Fruit fly (Drosophila melanogaster): ENCODE results near the gene Neu2.

DNA sequence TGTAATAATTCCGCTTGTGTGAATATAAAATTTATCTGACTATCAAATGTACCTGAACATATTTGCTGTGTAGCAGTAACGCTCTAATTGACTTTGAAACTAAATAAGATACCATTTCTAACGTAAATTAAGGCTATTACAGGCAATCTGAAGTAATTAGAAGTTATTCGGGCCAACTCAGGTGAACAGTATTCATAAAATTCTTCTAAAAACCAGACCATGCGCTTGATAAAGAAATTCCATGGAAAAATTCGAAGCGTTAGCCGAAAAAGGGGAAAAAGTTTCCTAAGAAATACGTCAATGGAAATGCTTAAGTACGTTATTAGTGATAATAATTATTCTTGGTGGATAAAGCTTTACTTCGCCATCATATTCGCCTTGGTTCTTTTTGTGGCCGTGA is 44.0 kb upstream of the Neu2 start, which contains the start of gene ppk5:
- TF ChIP-seq OdsH (GFP tag; optimal IDR thresholded peaks at IDR 0.05) = no peak
- no peak for TF ChIP-seq CG8319 (GFP tag; optimal IDR thresholded peaks at IDR 0.05)
- TF ChIP-seq CG6808 (GFP tag; optimal IDR thresholded peaks at IDR 0.05) = no peak
- no peak for TF ChIP-seq CG6792 (GFP tag; optimal IDR thresholded peaks at IDR 0.05)
- TF ChIP-seq esn (GFP tag; optimal IDR thresholded peaks at IDR 0.05) = no peak
- TF ChIP-seq Sox102F (GFP tag; optimal IDR thresholded peaks at IDR 0.05) = no peak
- TF ChIP-seq fd85E (GFP tag; optimal IDR thresholded peaks at IDR 0.05) = no peak
- no peak for TF ChIP-seq Gug (GFP tag; IDR thresholded peaks at IDR 0.05)
- no peak for TF ChIP-seq CG34406 (GFP tag; optimal IDR thresholded peaks at IDR 0.05)
- TF ChIP-seq CG6854 (GFP tag; optimal IDR thresholded peaks at IDR 0.05) = no peak

All from whole organism, prepupa.